Fruit fly (Drosophila melanogaster) whole organism, embryonic: ENCODE data around the gene CG43293.

Experiments used
- Adf1 ChIP-seq: fragments of 200-800 bp; sonication (Bioruptor generic); IDR thresholded peaks from 2 replicates; pipeline ENCODE4 v1.3.6; 2022; ENCODE audit warnings: missing biosample characterization, missing genetic modification characterization
- CG10321 ChIP-seq: fragments of 200-800 bp; sonication (Bioruptor generic); IDR thresholded peaks from 2 replicates; pipeline ENCODE4 v1.3.6; 2022; ENCODE audit warnings: missing biosample characterization, missing genetic modification characterization
- CG11504 ChIP-seq: fragments of 200-800 bp; sonication (Bioruptor generic); optimal IDR thresholded peaks from 3 replicates; lab custom pipeline; 2019; ENCODE audit warnings: missing biosample characterization, mild to moderate bottlenecking, missing genetic modification characterization, moderate library complexity
- CG14014 ChIP-seq: fragments of 200-800 bp; sonication (Bioruptor generic); IDR thresholded peaks from 2 replicates; pipeline ENCODE4 v1.3.6; 2022; ENCODE audit warnings: missing biosample characterization, missing genetic modification characterization
- CG17568 ChIP-seq: fragments of 200-800 bp; sonication (Bioruptor generic); optimal IDR thresholded peaks from 2 replicates; lab custom pipeline; 2018; ENCODE audit warnings: missing biosample characterization, mild to moderate bottlenecking, missing genetic modification characterization, moderate library complexity
- CG17802 ChIP-seq: fragments of 200-800 bp; sonication (Bioruptor generic); optimal IDR thresholded peaks from 2 replicates; lab custom pipeline; 2018; ENCODE audit warnings: missing biosample characterization, mild to moderate bottlenecking, missing genetic modification characterization, moderate library complexity
- CG17912 ChIP-seq: fragments of 200-800 bp; sonication (Bioruptor generic); optimal IDR thresholded peaks from 2 replicates; lab custom pipeline; 2018; ENCODE audit warnings: missing biosample characterization, mild to moderate bottlenecking, missing genetic modification characterization
- CG2129 ChIP-seq: fragments of 200-800 bp; sonication (Bioruptor generic); IDR thresholded peaks from 2 replicates; pipeline ENCODE4 v1.3.6; 2022; ENCODE audit warnings: missing biosample characterization, missing genetic modification characterization; ENCODE audit not compliant: partially characterized antibody
- CG2199 ChIP-seq: fragments of 200-800 bp; sonication (Bioruptor generic); IDR thresholded peaks from 3 replicates; pipeline ENCODE4 v1.3.6; 2022; ENCODE audit warnings: missing biosample characterization, missing genetic modification characterization
- CG30403 ChIP-seq: fragments of 200-800 bp; sonication (Bioruptor generic); optimal IDR thresholded peaks from 3 replicates; lab custom pipeline; 2016; ENCODE audit warnings: missing biosample characterization, missing genetic modification characterization
- CG3281 ChIP-seq: fragments of 200-800 bp; sonication (Bioruptor generic); optimal IDR thresholded peaks from 3 replicates; lab custom pipeline; 2017; ENCODE audit warnings: missing biosample characterization, mild to moderate bottlenecking, missing genetic modification characterization
- CG42726 ChIP-seq: fragments of 200-800 bp; sonication (Bioruptor generic); IDR thresholded peaks from 2 replicates; pipeline ENCODE4 v1.3.6; 2022; ENCODE audit warnings: missing biosample characterization, missing genetic modification characterization; ENCODE audit not compliant: partially characterized antibody
- CG4328 ChIP-seq: fragments of 200-800 bp; sonication (Bioruptor generic); optimal IDR thresholded peaks from 3 replicates; lab custom pipeline; 2017; ENCODE audit warnings: missing biosample characterization, missing genetic modification reagents, missing genetic modification characterization
- CG5953 ChIP-seq: fragments of 200-800 bp; sonication (Bioruptor generic); IDR thresholded peaks from 2 replicates; pipeline ENCODE4 v1.3.6; 2022; ENCODE audit warnings: missing biosample characterization, missing genetic modification characterization
- CG6254 ChIP-seq: fragments of 200-800 bp; sonication (Bioruptor generic); optimal IDR thresholded peaks from 3 replicates; lab custom pipeline; 2017; ENCODE audit warnings: mild to moderate bottlenecking, missing biosample characterization, missing genetic modification reagents, missing genetic modification characterization
- CG7556 ChIP-seq: fragments of 200-800 bp; sonication (Bioruptor generic); optimal IDR thresholded peaks from 2 replicates; lab custom pipeline; 2017; ENCODE audit warnings: missing biosample characterization, mild to moderate bottlenecking, missing genetic modification characterization
- CG8765 ChIP-seq: fragments of 200-800 bp; sonication (Bioruptor generic); IDR thresholded peaks from 2 replicates; pipeline ENCODE4 v1.3.6; 2022; ENCODE audit warnings: missing biosample characterization, missing genetic modification characterization
- CG9215 ChIP-seq: fragments of 200-800 bp; sonication (Bioruptor generic); IDR thresholded peaks from 2 replicates; pipeline ENCODE4 v1.3.6; 2022; ENCODE audit warnings: missing biosample characterization, missing genetic modification characterization
- CkIIα-i1 ChIP-seq: fragments of 200-800 bp; sonication (Bioruptor generic); IDR thresholded peaks from 2 replicates; pipeline ENCODE4 v1.3.6; 2022; ENCODE audit warnings: missing biosample characterization, missing genetic modification characterization
- D ChIP-seq, 2 experiments: fragments of 200-800 bp in 1 of 2; fragments of >200 bp in 1 of 2; sonication (Bioruptor generic) in 1 of 2; optimal IDR thresholded peaks; 2 replicates in 1 of 2; 3 replicates in 1 of 2; lab custom pipeline; 2017; ENCODE audit warnings: mild to moderate bottlenecking in 1 of 2, missing biosample characterization in 1 of 2, missing genetic modification characterization in 1 of 2, missing genetic modification reagents in 1 of 2
- Dbx ChIP-seq: fragments of 200-800 bp; sonication (Bioruptor generic); IDR thresholded peaks from 3 replicates; pipeline ENCODE4 v1.3.6; 2022; ENCODE audit warnings: missing biosample characterization, missing genetic modification characterization
- Ets65A ChIP-seq: fragments of 200-800 bp; sonication (Bioruptor generic); peaks from one replicate; lab custom pipeline; 2016; ENCODE audit warnings: missing biosample characterization, missing genetic modification characterization
- Hey ChIP-seq: fragments of 200-800 bp; sonication (Bioruptor generic); optimal IDR thresholded peaks from 3 replicates; lab custom pipeline; 2018; ENCODE audit warnings: missing biosample characterization, mild to moderate bottlenecking, missing genetic modification characterization
- Hmx ChIP-seq: fragments of 200-800 bp; sonication (Bioruptor generic); optimal IDR thresholded peaks from 2 replicates; lab custom pipeline; 2016; ENCODE audit warnings: missing biosample characterization, missing genetic modification characterization
- Kr ChIP-seq: fragments of 200-800 bp; sonication (Bioruptor generic); optimal IDR thresholded peaks from 2 replicates; lab custom pipeline; 2017; ENCODE audit warnings: missing biosample characterization, mild to moderate bottlenecking, missing genetic modification characterization
- Max ChIP-seq: fragments of 200-800 bp; sonication (Bioruptor generic); optimal IDR thresholded peaks from 2 replicates; lab custom pipeline; 2016; ENCODE audit warnings: missing biosample characterization, mild to moderate bottlenecking, missing genetic modification characterization
- NfI ChIP-seq: fragments of 200-800 bp; sonication (Bioruptor generic); optimal IDR thresholded peaks from 3 replicates; lab custom pipeline; 2018; ENCODE audit warnings: missing biosample characterization, mild to moderate bottlenecking, missing genetic modification characterization, moderate library complexity
- Optix ChIP-seq: fragments of 200-800 bp; sonication (Bioruptor generic); IDR thresholded peaks from 3 replicates; pipeline ENCODE4 v1.3.6; 2022; ENCODE audit warnings: missing biosample characterization, missing genetic modification characterization
- Ssrp ChIP-seq: fragments of 200-800 bp; sonication (Bioruptor generic); optimal IDR thresholded peaks from 2 replicates; lab custom pipeline; 2018; ENCODE audit warnings: missing biosample characterization, mild to moderate bottlenecking, missing genetic modification characterization, moderate library complexity
- Taf1 ChIP-seq: fragments of 200-800 bp; sonication (Bioruptor generic); IDR thresholded peaks from 2 replicates; pipeline ENCODE4 v1.3.6; 2022; ENCODE audit warnings: missing biosample characterization, missing genetic modification characterization
- bcd ChIP-seq: fragments of 200-800 bp; sonication (Bioruptor generic); optimal IDR thresholded peaks from 2 replicates; lab custom pipeline; 2017; ENCODE audit warnings: missing biosample characterization, mild to moderate bottlenecking, missing genetic modification characterization
- crol ChIP-seq: fragments of 200-800 bp; sonication (Bioruptor generic); IDR thresholded peaks from 2 replicates; pipeline ENCODE4 v1.3.6; 2022; ENCODE audit warnings: missing biosample characterization, missing genetic modification characterization
- dati ChIP-seq: fragments of 200-800 bp; sonication (Bioruptor generic); IDR thresholded peaks from 2 replicates; pipeline ENCODE4 v1.3.6; 2022; ENCODE audit warnings: missing biosample characterization, missing genetic modification characterization
- disco-r ChIP-seq: fragments of 200-800 bp; sonication (Bioruptor generic); optimal IDR thresholded peaks from 2 replicates; lab custom pipeline; 2016; ENCODE audit warnings: missing biosample characterization, missing genetic modification characterization
- dmrt11E ChIP-seq: fragments of 200-800 bp; sonication (Bioruptor generic); optimal IDR thresholded peaks from 3 replicates; lab custom pipeline; 2018; ENCODE audit warnings: missing biosample characterization, mild to moderate bottlenecking, missing genetic modification characterization, moderate library complexity
- emc ChIP-seq: fragments of 200-800 bp; sonication (Bioruptor generic); optimal IDR thresholded peaks from 2 replicates; lab custom pipeline; 2016; ENCODE audit warnings: missing biosample characterization, missing genetic modification characterization
- gro ChIP-seq: fragments of 200-800 bp; sonication (Bioruptor generic); optimal IDR thresholded peaks from 2 replicates; lab custom pipeline; 2016; ENCODE audit warnings: missing biosample characterization, missing genetic modification characterization
- gsb-n ChIP-seq: fragments of 200-800 bp; sonication (Bioruptor generic); optimal IDR thresholded peaks from 3 replicates; lab custom pipeline; 2018; ENCODE audit warnings: missing biosample characterization, mild to moderate bottlenecking, missing genetic modification characterization
- kah ChIP-seq: fragments of 200-800 bp; sonication (Bioruptor generic); optimal IDR thresholded peaks from 2 replicates; lab custom pipeline; 2018; ENCODE audit warnings: missing biosample characterization, mild to moderate bottlenecking, missing genetic modification characterization
- lilli ChIP-seq: fragments of 200-800 bp; sonication (Bioruptor generic); optimal IDR thresholded peaks from 3 replicates; lab custom pipeline; 2016; ENCODE audit warnings: missing biosample characterization, missing genetic modification characterization
- luna ChIP-seq: fragments of 200-800 bp; sonication (Bioruptor generic); optimal IDR thresholded peaks from 2 replicates; lab custom pipeline; 2016; ENCODE audit warnings: missing biosample characterization, missing genetic modification characterization
- mld ChIP-seq: fragments of 200-800 bp; sonication (Bioruptor generic); IDR thresholded peaks from 3 replicates; pipeline ENCODE4 v1.3.6; 2022; ENCODE audit warnings: missing biosample characterization, missing genetic modification characterization; ENCODE audit not compliant: partially characterized antibody
- onecut ChIP-seq: fragments of 200-800 bp; sonication (Bioruptor generic); IDR thresholded peaks from 2 replicates; pipeline ENCODE4 v1.3.6; 2022; ENCODE audit warnings: missing biosample characterization, missing genetic modification characterization
- pnt ChIP-seq: fragments of 200-800 bp; sonication (Bioruptor generic); optimal IDR thresholded peaks from 3 replicates; lab custom pipeline; 2016; ENCODE audit warnings: missing biosample characterization, missing genetic modification characterization
- pros ChIP-seq: fragments of 200-800 bp; sonication (Bioruptor generic); optimal IDR thresholded peaks from 3 replicates; lab custom pipeline; 2019; ENCODE audit warnings: missing biosample characterization, mild to moderate bottlenecking, missing genetic modification characterization, moderate library complexity
- ro ChIP-seq: fragments of 200-800 bp; sonication (Bioruptor generic); IDR thresholded peaks from 2 replicates; pipeline ENCODE4 v1.3.6; 2022; ENCODE audit warnings: missing biosample characterization, missing genetic modification characterization
- sd ChIP-seq: fragments of 200-800 bp; sonication (Bioruptor generic); optimal IDR thresholded peaks from 3 replicates; lab custom pipeline; 2018; ENCODE audit warnings: missing biosample characterization, mild to moderate bottlenecking, missing genetic modification characterization, moderate library complexity
- tin ChIP-seq: fragments of 200-800 bp; sonication (Bioruptor generic); optimal IDR thresholded peaks from 3 replicates; lab custom pipeline; 2016; ENCODE audit warnings: missing biosample characterization, missing genetic modification characterization
- ttk ChIP-seq: fragments of 200-800 bp; sonication (Bioruptor generic); IDR thresholded peaks from 2 replicates; pipeline ENCODE4 v2.1.2; 2022; ENCODE audit warnings: missing biosample characterization, missing genetic modification characterization
- zen ChIP-seq: fragments of 200-800 bp; sonication (Bioruptor generic); optimal IDR thresholded peaks from 3 replicates; lab custom pipeline; 2018; ENCODE audit warnings: missing biosample characterization, mild to moderate bottlenecking, missing genetic modification characterization, moderate library complexity

Gene CG43293

dm6 chr3L:6139924-6140574 is 44.9 kb upstream of the CG43293 start, which contains the start of gene Cpr65Av (continued):
- TF ChIP-seq Hmx (GFP tag; lab: Kevin White, UChicago), result no peak
- no peak for TF ChIP-seq luna
- no peak for TF ChIP-seq CG2129 (GFP tag; lab: Robert Waterston, UW)
- TF ChIP-seq NfI, result no peak
- no peak for TF ChIP-seq CG8765 (GFP tag; lab: Robert Waterston, UW)
- no peak for TF ChIP-seq Max
- peak; percentile 13 for TF ChIP-seq CG17912 (GFP tag; lab: Kevin White, UChicago)
- no peak for TF ChIP-seq Dbx (GFP tag; lab: Robert Waterston, UW)
- TF ChIP-seq CG5953 (GFP tag; lab: Robert Waterston, UW), result no peak
- TF ChIP-seq CG42726 (GFP tag; lab: Robert Waterston, UW), result no peak
- no peak for TF ChIP-seq CG17802 (tag; lab: Kevin White, UChicago)
- no peak for TF ChIP-seq CkIIα-i1 (GFP tag; lab: Robert Waterston, UW)
- no peak for TF ChIP-seq dmrt11E (tag; lab: Kevin White, UChicago)
- no peak for TF ChIP-seq tin (GFP tag; lab: Kevin White, UChicago)
- TF ChIP-seq CG14014 (GFP tag; lab: Robert Waterston, UW), result peak; percentile 34; the same call in 1 of the 2 replicates
- TF ChIP-seq Adf1 (GFP tag; lab: Robert Waterston, UW), result no peak
- no peak for TF ChIP-seq CG9215 (GFP tag; lab: Robert Waterston, UW)
- TF ChIP-seq Taf1 (GFP tag; lab: Robert Waterston, UW), result no peak
- TF ChIP-seq disco-r (GFP tag; lab: Kevin White, UChicago), result no peak
- no peak for TF ChIP-seq ro (GFP tag; lab: Robert Waterston, UW)
- TF ChIP-seq CG10321, result no peak
- no peak for TF ChIP-seq crol
- TF ChIP-seq zen, result no peak
- no peak for TF ChIP-seq CG2199 (GFP tag; lab: Robert Waterston, UW)
- TF ChIP-seq Kr (GFP tag; lab: Kevin White, UChicago), result no peak
- no peak for TF ChIP-seq ttk
- TF ChIP-seq CG6254 (GFP tag; lab: Kevin White, UChicago), result no peak
- no peak for TF ChIP-seq CG3281 (GFP tag; lab: Kevin White, UChicago)
- 0 out of 2 replicates have a peak, but pooled peaks have one; percentile 20 for TF ChIP-seq onecut (GFP tag; lab: Robert Waterston, UW)
- TF ChIP-seq dati, result no peak
- TF ChIP-seq CG11504 (tag; lab: Kevin White, UChicago), result peak; percentile 12
- no peak for TF ChIP-seq D (optimal IDR thresholded peaks at IDR 0.05; lab: Kevin White, UChicago)
- no peak for TF ChIP-seq D (GFP tag; optimal IDR thresholded peaks at IDR 0.05; lab: Kevin White, UChicago)

- TF ChIP-seq pnt (GFP tag; lab: Kevin White, UChicago), result no peak
- no peak for TF ChIP-seq emc (GFP tag; lab: Kevin White, UChicago)
- peak; percentile 10 for TF ChIP-seq CG7556
- TF ChIP-seq lilli (GFP tag; lab: Kevin White, UChicago), result no peak
- TF ChIP-seq Hey (tag; lab: Kevin White, UChicago), result no peak
- TF ChIP-seq sd, result peak; percentile 12
- TF ChIP-seq mld, result no peak
- TF ChIP-seq CG30403, result peak; percentile 2
- no peak for TF ChIP-seq bcd (GFP tag; lab: Kevin White, UChicago)
- TF ChIP-seq CG17912 (GFP tag; lab: Kevin White, UChicago), result no peak
- peak; percentile 7 for TF ChIP-seq Ets65A (GFP tag; lab: Kevin White, UChicago)
- no peak for TF ChIP-seq kah
- no peak for TF ChIP-seq Ssrp (tag; lab: Kevin White, UChicago)
- no peak for TF ChIP-seq gro (GFP tag; lab: Kevin White, UChicago)
- TF ChIP-seq CG4328, result no peak
- TF ChIP-seq Optix (GFP tag; lab: Robert Waterston, UW), result no peak
- peak; percentile 19 for TF ChIP-seq pros (GFP tag; lab: Kevin White, UChicago)
- no peak for TF ChIP-seq CG17568 (GFP tag; lab: Kevin White, UChicago)
- TF ChIP-seq gsb-n (tag; lab: Kevin White, UChicago), result no peak
These were observed 44.1 kb upstream of the CG43293 start for dm6 chr3L:6140771-6141472.
